Fruit fly (Drosophila melanogaster) whole organism, prepupa: ENCODE results near the gene Eig71Ed.

ENCODE experiments used
- Blimp-1 ChIP-seq: fragments of 200-800 bp; sonication (Bioruptor generic); optimal IDR thresholded peaks from 3 replicates; lab custom pipeline; 2017; ENCODE audit warnings: missing biosample characterization, missing genetic modification characterization, mild to moderate bottlenecking, moderate library complexity, missing genetic modification reagents
- CG10631 ChIP-seq: fragments of 200-800 bp; sonication (Bioruptor generic); optimal IDR thresholded peaks from 2 replicates; lab custom pipeline; 2016; ENCODE audit warnings: missing biosample characterization, missing genetic modification characterization
- CG10669 ChIP-seq: fragments of 200-800 bp; sonication (Bioruptor generic); optimal IDR thresholded peaks from 3 replicates; lab custom pipeline; 2018; ENCODE audit warnings: missing biosample characterization, mild to moderate bottlenecking, missing genetic modification characterization, moderate library complexity
- CG11294 ChIP-seq: fragments of 200-800 bp; sonication (Bioruptor generic); IDR thresholded peaks from 2 replicates; pipeline ENCODE4 v1.3.6; 2022; ENCODE audit warnings: missing biosample characterization, missing genetic modification characterization
- CG11762 ChIP-seq: fragments of 200-800 bp; sonication (Bioruptor generic); optimal IDR thresholded peaks from 3 replicates; lab custom pipeline; 2016; ENCODE audit warnings: missing biosample characterization, missing genetic modification characterization; ENCODE audit not compliant: insufficient read depth
- CG15336 ChIP-seq: fragments of 200-800 bp; sonication (Bioruptor generic); IDR thresholded peaks from 2 replicates; pipeline ENCODE4 v1.3.6; 2022; ENCODE audit warnings: missing biosample characterization, missing genetic modification characterization
- CG1621 ChIP-seq: fragments of 200-800 bp; sonication (Bioruptor generic); optimal IDR thresholded peaks from 3 replicates; lab custom pipeline; 2018; ENCODE audit warnings: missing biosample characterization, mild to moderate bottlenecking, missing genetic modification characterization
- CG16779 ChIP-seq: fragments of 200-800 bp; sonication (Bioruptor generic); optimal IDR thresholded peaks from 3 replicates; lab custom pipeline; 2017; ENCODE audit warnings: missing biosample characterization, mild to moderate bottlenecking, missing genetic modification characterization
- CG3032 ChIP-seq: fragments of 200-800 bp; optimal IDR thresholded peaks from 2 replicates; lab custom pipeline; 2019; ENCODE audit warnings: missing biosample characterization, mild to moderate bottlenecking, missing genetic modification characterization, moderate library complexity
- CG32006 ChIP-seq: fragments of 200-800 bp; sonication (Bioruptor generic); optimal IDR thresholded peaks from 3 replicates; lab custom pipeline; 2017; ENCODE audit warnings: missing biosample characterization, mild to moderate bottlenecking, missing genetic modification characterization
- CG34406 ChIP-seq: fragments of 200-800 bp; sonication (Bioruptor generic); optimal IDR thresholded peaks from 3 replicates; lab custom pipeline; 2016; ENCODE audit warnings: missing biosample characterization, missing genetic modification characterization
- CG3919 ChIP-seq: fragments of 200-800 bp; sonication (Bioruptor generic); optimal IDR thresholded peaks from 3 replicates; lab custom pipeline; 2016; ENCODE audit warnings: missing biosample characterization, missing genetic modification characterization
- CG4318 ChIP-seq: fragments of 200-800 bp; sonication (Bioruptor generic); optimal IDR thresholded peaks from 3 replicates; lab custom pipeline; 2017; ENCODE audit warnings: missing biosample characterization, mild to moderate bottlenecking, missing genetic modification characterization
- CG6276 ChIP-seq: fragments of 200-800 bp; sonication (Bioruptor generic); optimal IDR thresholded peaks from 2 replicates; lab custom pipeline; 2017; ENCODE audit warnings: missing biosample characterization, mild to moderate bottlenecking, missing genetic modification characterization
- CG6792 ChIP-seq: fragments of 200-800 bp; sonication (Bioruptor generic); optimal IDR thresholded peaks from 3 replicates; lab custom pipeline; 2016; ENCODE audit warnings: missing biosample characterization, missing genetic modification characterization
- CG6854 ChIP-seq: fragments of 200-800 bp; sonication (Bioruptor generic); optimal IDR thresholded peaks from 2 replicates; lab custom pipeline; 2017; ENCODE audit warnings: missing biosample characterization, mild to moderate bottlenecking, missing genetic modification characterization
- CG8119 ChIP-seq: fragments of 200-800 bp; sonication (Bioruptor generic); IDR thresholded peaks from 3 replicates; pipeline ENCODE4 v1.3.6; 2022; ENCODE audit warnings: missing biosample characterization, missing genetic modification characterization
- CG8319 ChIP-seq: fragments of 200-800 bp; sonication (Bioruptor generic); optimal IDR thresholded peaks from 3 replicates; lab custom pipeline; 2016; ENCODE audit warnings: missing biosample characterization, missing genetic modification characterization
- Eip75B ChIP-seq: fragments of 200-800 bp; sonication (Bioruptor generic); optimal IDR thresholded peaks from 3 replicates; lab custom pipeline; 2016; ENCODE audit warnings: missing biosample characterization, missing genetic modification characterization
- Eip78C ChIP-seq: fragments of 200-800 bp; sonication (Bioruptor generic); peaks from one replicate; lab custom pipeline; 2016; ENCODE audit warnings: missing biosample characterization, missing genetic modification characterization
- Eip93F ChIP-seq: fragments of 200-800 bp; sonication (Bioruptor generic); optimal IDR thresholded peaks from 2 replicates; lab custom pipeline; 2016; ENCODE audit warnings: missing biosample characterization, mild to moderate bottlenecking, missing genetic modification characterization
- Ets21C ChIP-seq: fragments of 200-800 bp; sonication (Bioruptor generic); optimal IDR thresholded peaks from 3 replicates; lab custom pipeline; 2016; ENCODE audit warnings: missing biosample characterization, missing genetic modification characterization
- Ets96B ChIP-seq: fragments of 200-800 bp; optimal IDR thresholded peaks from 2 replicates; lab custom pipeline; 2019; ENCODE audit warnings: missing biosample characterization, mild to moderate bottlenecking, missing genetic modification characterization, moderate library complexity
- Gug ChIP-seq: fragments of 200-800 bp; sonication (Bioruptor generic); IDR thresholded peaks from 2 replicates; pipeline ENCODE4 v1.3.6; 2022; ENCODE audit warnings: missing biosample characterization, missing genetic modification characterization
- Hr38 ChIP-seq: sonication (Bioruptor generic); optimal IDR thresholded peaks from 2 replicates; lab custom pipeline; 2016; ENCODE audit warnings: missing biosample characterization, missing genetic modification characterization
- Met ChIP-seq: fragments of 200-800 bp; sonication (Bioruptor generic); optimal IDR thresholded peaks from 3 replicates; lab custom pipeline; 2016; ENCODE audit warnings: missing biosample characterization, missing genetic modification characterization
- OdsH ChIP-seq: fragments of 200-800 bp; sonication (Bioruptor generic); optimal IDR thresholded peaks from 3 replicates; lab custom pipeline; 2016; ENCODE audit warnings: missing biosample characterization, missing genetic modification characterization
- Sox102F ChIP-seq: fragments of 200-800 bp; sonication (Bioruptor generic); optimal IDR thresholded peaks from 2 replicates; lab custom pipeline; 2016; ENCODE audit warnings: missing biosample characterization, mild to moderate bottlenecking, missing genetic modification characterization
- Sox15 ChIP-seq: fragments of 200-800 bp; sonication (Bioruptor generic); optimal IDR thresholded peaks from 3 replicates; lab custom pipeline; 2016; ENCODE audit warnings: missing biosample characterization, missing genetic modification characterization
- achi ChIP-seq: fragments of 200-800 bp; sonication (Bioruptor generic); optimal IDR thresholded peaks from 3 replicates; lab custom pipeline; 2016; ENCODE audit warnings: missing biosample characterization, missing genetic modification characterization
- acj6 ChIP-seq: fragments of 200-800 bp; sonication (Bioruptor generic); optimal IDR thresholded peaks from 3 replicates; lab custom pipeline; 2016; ENCODE audit warnings: missing biosample characterization, missing genetic modification characterization
- cyc ChIP-seq: fragments of 200-800 bp; sonication (Bioruptor generic); optimal IDR thresholded peaks from 3 replicates; lab custom pipeline; 2016; ENCODE audit warnings: missing biosample characterization, missing genetic modification characterization
- dac ChIP-seq: fragments of 200-800 bp; sonication (Bioruptor generic); optimal IDR thresholded peaks from 2 replicates; lab custom pipeline; 2017; ENCODE audit warnings: missing biosample characterization, mild to moderate bottlenecking, missing genetic modification characterization
- fd59A ChIP-seq: fragments of 200-800 bp; sonication (Bioruptor generic); optimal IDR thresholded peaks from 2 replicates; lab custom pipeline; 2017; ENCODE audit warnings: missing biosample characterization, mild to moderate bottlenecking, missing genetic modification characterization, missing genetic modification reagents
- fd85E ChIP-seq: fragments of 200-800 bp; sonication (Bioruptor generic); optimal IDR thresholded peaks from 3 replicates; lab custom pipeline; 2016; ENCODE audit warnings: missing biosample characterization, missing genetic modification characterization
- fkh ChIP-seq: fragments of 200-800 bp; sonication (Bioruptor generic); optimal IDR thresholded peaks from 3 replicates; lab custom pipeline; 2017; ENCODE audit warnings: missing biosample characterization, mild to moderate bottlenecking, missing genetic modification characterization, moderate library complexity
- spab ChIP-seq: fragments of 200-800 bp; sonication (Bioruptor generic); optimal IDR thresholded peaks from 2 replicates; lab custom pipeline; 2017; ENCODE audit warnings: missing biosample characterization, mild to moderate bottlenecking, missing genetic modification characterization, missing genetic modification reagents
- svp ChIP-seq: fragments of 200-800 bp; sonication (Bioruptor generic); peaks from one replicate; lab custom pipeline; 2016; ENCODE audit warnings: missing biosample characterization, missing genetic modification characterization
- topi ChIP-seq: fragments of 200-800 bp; sonication (Bioruptor generic); optimal IDR thresholded peaks from 3 replicates; lab custom pipeline; 2016; ENCODE audit warnings: missing biosample characterization, missing genetic modification characterization
- vri ChIP-seq: fragments of 200-800 bp; sonication (Bioruptor generic); optimal IDR thresholded peaks from 3 replicates; lab custom pipeline; 2016; ENCODE audit warnings: missing biosample characterization, mild to moderate bottlenecking, missing genetic modification characterization

The Eig71Ed gene

dm6 chr3L:15692794-15693532 is 40.6 kb downstream of the Eig71Ed start (continued):
- TF ChIP-seq CG3032 (tag; lab: Kevin White, UChicago): no peak
- TF ChIP-seq OdsH (GFP tag; lab: Kevin White, UChicago): peak; percentile 56
- peak; percentile 41 for TF ChIP-seq CG6276 (GFP tag; lab: Kevin White, UChicago)
- peak; percentile 54 for TF ChIP-seq CG34406 (GFP tag; lab: Kevin White, UChicago)
- no peak for TF ChIP-seq Eip75B (GFP tag; lab: Kevin White, UChicago)
- TF ChIP-seq Sox102F (GFP tag; lab: Kevin White, UChicago): no peak
- no peak for TF ChIP-seq CG11294 (GFP tag; lab: Robert Waterston, UW)
- TF ChIP-seq CG8119 (GFP tag; lab: Robert Waterston, UW): no peak
- TF ChIP-seq Hr38 (GFP tag; lab: Kevin White, UChicago): no peak

- TF ChIP-seq CG8119 (GFP tag; lab: Robert Waterston, UW) (no peak), Eip78C (GFP tag; lab: Kevin White, UChicago) (peak; percentile 69), fkh (peak; percentile 58)
- TF ChIP-seq, all 60 proteins: peak for 2
Measured at dm6 chr3L:15694406-15694805, 42.1 kb downstream of the Eig71Ed start.

dm6 chr3L:15695195-15695594 is 42.9 kb downstream of the Eig71Ed start:
- TF ChIP-seq vri (GFP tag; lab: Kevin White, UChicago): no peak
- no peak for TF ChIP-seq Sox15 (GFP tag; lab: Kevin White, UChicago)
- peak; percentile 9 for TF ChIP-seq Blimp-1 (GFP tag; lab: Kevin White, UChicago)
- no peak for TF ChIP-seq CG11762
- no peak for TF ChIP-seq acj6 (GFP tag; lab: Kevin White, UChicago)
- no peak for TF ChIP-seq Met (GFP tag; lab: Kevin White, UChicago)
- TF ChIP-seq CG34406 (GFP tag; lab: Kevin White, UChicago): no peak
- no peak for TF ChIP-seq CG4318 (GFP tag; lab: Kevin White, UChicago)
- no peak for TF ChIP-seq cyc
- no peak for TF ChIP-seq Eip75B (GFP tag; lab: Kevin White, UChicago)
- no peak for TF ChIP-seq CG8319
- 0 out of 2 replicates have a peak, but pooled peaks have one; percentile 15 for TF ChIP-seq CG15336 (GFP tag; lab: Robert Waterston, UW)
- TF ChIP-seq svp: no peak
- no peak for TF ChIP-seq CG10669 (GFP tag; lab: Kevin White, UChicago)
- TF ChIP-seq CG16779: no peak
- no peak for TF ChIP-seq Ets96B (tag; lab: Kevin White, UChicago)
- TF ChIP-seq Gug (GFP tag; lab: Robert Waterston, UW): no peak
- no peak for TF ChIP-seq fd59A (GFP tag; lab: Kevin White, UChicago)
- peak; percentile 4 for TF ChIP-seq Eip78C (GFP tag; lab: Kevin White, UChicago)
- TF ChIP-seq achi (GFP tag; lab: Kevin White, UChicago): no peak
- no peak for TF ChIP-seq CG6854 (GFP tag; lab: Kevin White, UChicago)

dm6 chr3L:15697916-15698315 is 45.6 kb downstream of the Eig71Ed start:
- TF ChIP-seq CG6276 (GFP tag; lab: Kevin White, UChicago) (no peak), CG3919 (GFP tag; lab: Kevin White, UChicago) (peak; percentile 47), svp (peak; percentile 55)

dm6 chr3L:15699626-15700337 is 47.4 kb downstream of the Eig71Ed start, which contains the start of gene comm2:
comm2 (minus strand) TSS chr3L:15699850.
- TF ChIP-seq CG15336 (GFP tag; lab: Robert Waterston, UW) (peak; percentile 22; the same call in 1 of the 2 replicates), fkh (peak; percentile 38), CG16779 (peak; percentile 30), CG32006 (GFP tag; lab: Kevin White, UChicago) (no peak), CG11294 (GFP tag; lab: Robert Waterston, UW) (no peak), vri (GFP tag; lab: Kevin White, UChicago) (no peak), Hr38 (GFP tag; lab: Kevin White, UChicago) (no peak), spab (GFP tag; lab: Kevin White, UChicago) (no peak), achi (GFP tag; lab: Kevin White, UChicago) (peak; percentile 9), Eip93F (GFP tag; lab: Kevin White, UChicago) (no peak), Ets21C (no peak), fd59A (GFP tag; lab: Kevin White, UChicago) (no peak), CG3919 (GFP tag; lab: Kevin White, UChicago) (peak; percentile 24), CG6792 (GFP tag; lab: Kevin White, UChicago) (no peak), topi (GFP tag; lab: Kevin White, UChicago) (no peak), CG10631 (no peak), dac (GFP tag; lab: Kevin White, UChicago) (no peak), Sox15 (GFP tag; lab: Kevin White, UChicago) (no peak), fd85E (GFP tag; lab: Kevin White, UChicago) (no peak), CG1621 (tag; lab: Kevin White, UChicago) (peak; percentile 61)
